Fruit fly (Drosophila melanogaster): ENCODE results near the gene Ada1-1.

The Ada1-1 gene

DNA sequence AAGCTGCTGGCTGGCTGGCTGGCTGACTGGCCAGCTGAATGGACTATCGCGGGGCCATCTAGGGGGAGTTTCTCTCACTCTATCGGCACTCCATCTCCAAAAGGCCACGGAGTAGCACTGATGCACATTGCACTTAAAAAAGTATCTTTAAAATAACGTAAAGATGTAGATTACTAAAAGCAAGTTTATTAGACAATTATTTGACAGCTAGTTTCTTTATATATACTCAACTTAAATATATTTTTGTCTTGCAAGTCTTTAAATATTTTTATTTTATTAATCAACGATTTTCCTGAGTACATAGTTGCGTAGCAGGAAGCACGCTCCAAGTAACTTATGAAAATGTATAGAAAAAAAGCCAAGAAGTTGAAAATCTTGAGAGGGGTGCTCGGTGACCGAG, 19.7 kb upstream of the Ada1-1 start:
- TF ChIP-seq pad (GFP tag; optimal IDR thresholded peaks at IDR 0.05) (no peak), tj (GFP tag; optimal IDR thresholded peaks at IDR 0.05) (no peak), Hr96 (GFP tag; optimal IDR thresholded peaks at IDR 0.05) (no peak), CG11617 (GFP tag; optimal IDR thresholded peaks at IDR 0.05) (no peak), ovo (GFP tag; optimal IDR thresholded peaks at IDR 0.05) (no peak), CG7045 (GFP tag; optimal IDR thresholded peaks at IDR 0.05) (no peak), cic (GFP tag; optimal IDR thresholded peaks at IDR 0.05) (no peak), CG33017 (tag; optimal IDR thresholded peaks at IDR 0.05) (no peak), CG12768 (GFP tag; optimal IDR thresholded peaks at IDR 0.05) (no peak), toe (GFP tag; optimal IDR thresholded peaks at IDR 0.05) (no peak), CG14711 (tag; optimal IDR thresholded peaks at IDR 0.05) (no peak), Clk (GFP tag; optimal IDR thresholded peaks at IDR 0.05) (no peak), CG7101 (tag; optimal IDR thresholded peaks at IDR 0.05) (no peak), CG1620 (GFP tag; optimal IDR thresholded peaks at IDR 0.05) (no peak), CG5204 (GFP tag; optimal IDR thresholded peaks at IDR 0.05) (no peak), kay (GFP tag; ENCODE audit: borderline replicate concordance) (no peak), Mnt (GFP tag; optimal IDR thresholded peaks at IDR 0.05) (no peak), cnc (optimal IDR thresholded peaks at IDR 0.05) (no peak)

DNA sequence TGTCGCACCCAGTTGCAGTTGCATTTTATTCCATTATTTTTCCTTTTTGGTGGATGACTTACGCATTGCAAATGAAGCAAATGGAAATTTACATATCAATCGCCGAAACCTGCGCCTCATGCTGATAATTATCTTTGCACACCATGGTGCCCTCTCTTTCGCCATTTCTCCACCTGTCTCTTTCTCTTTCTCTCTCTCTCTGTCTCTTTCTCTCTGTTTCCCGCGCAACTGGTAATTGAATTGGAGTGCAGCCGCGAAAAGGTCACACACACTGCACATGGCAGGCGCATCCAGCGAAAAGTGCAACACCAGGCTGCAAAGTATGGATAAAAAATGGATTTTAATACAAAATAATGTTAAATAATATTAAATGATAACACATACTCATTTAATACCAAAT, 18.9 kb upstream of the Ada1-1 start:
- no peak for TF ChIP-seq Clk (GFP tag; optimal IDR thresholded peaks at IDR 0.05)
- TF ChIP-seq CG33017 (tag; optimal IDR thresholded peaks at IDR 0.05): no peak
- no peak for TF ChIP-seq cic (GFP tag; optimal IDR thresholded peaks at IDR 0.05)
- TF ChIP-seq ovo (GFP tag; optimal IDR thresholded peaks at IDR 0.05): no peak
- no peak for TF ChIP-seq toe (GFP tag; optimal IDR thresholded peaks at IDR 0.05)
- no peak for TF ChIP-seq CG5204 (GFP tag; optimal IDR thresholded peaks at IDR 0.05)
- TF ChIP-seq cnc (optimal IDR thresholded peaks at IDR 0.05): no peak
- no peak for TF ChIP-seq CG7101 (tag; optimal IDR thresholded peaks at IDR 0.05)
- no peak for TF ChIP-seq bab1 (GFP tag; optimal IDR thresholded peaks at IDR 0.05)
- TF ChIP-seq CG14711 (tag; optimal IDR thresholded peaks at IDR 0.05): no peak
- TF ChIP-seq CG11617 (GFP tag; optimal IDR thresholded peaks at IDR 0.05): no peak
- TF ChIP-seq Crg-1 (GFP tag; optimal IDR thresholded peaks at IDR 0.05): no peak
- no peak for TF ChIP-seq Hr96 (GFP tag; optimal IDR thresholded peaks at IDR 0.05)
- no peak for TF ChIP-seq CG7045 (GFP tag; optimal IDR thresholded peaks at IDR 0.05)
- TF ChIP-seq Mnt (GFP tag; optimal IDR thresholded peaks at IDR 0.05): no peak
- TF ChIP-seq pad (GFP tag; optimal IDR thresholded peaks at IDR 0.05): no peak

DNA sequence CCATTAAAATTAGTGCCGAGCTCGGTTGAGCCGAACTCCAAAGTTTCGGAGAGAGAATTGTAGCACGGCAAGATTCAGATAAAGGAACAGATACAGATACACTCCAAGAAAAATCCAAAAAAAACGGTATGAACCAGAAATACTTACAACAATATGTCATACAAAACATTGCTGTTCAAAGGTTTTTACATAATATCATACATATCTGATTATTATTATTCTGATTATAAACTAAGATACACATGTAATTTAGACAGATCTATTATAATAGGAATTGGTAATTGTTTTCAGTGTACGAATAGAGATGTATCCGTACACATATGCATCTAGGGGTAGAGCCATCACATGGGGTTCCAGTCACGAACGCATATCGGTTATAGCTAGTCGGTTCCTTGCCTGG, 16.5 kb upstream of the Ada1-1 start:
- TF ChIP-seq pad (GFP tag; optimal IDR thresholded peaks at IDR 0.05) (no peak), tj (GFP tag; optimal IDR thresholded peaks at IDR 0.05) (no peak), CG33017 (tag; optimal IDR thresholded peaks at IDR 0.05) (no peak), ovo (GFP tag; optimal IDR thresholded peaks at IDR 0.05) (no peak), bab1 (GFP tag; optimal IDR thresholded peaks at IDR 0.05) (no peak), CG12768 (GFP tag; optimal IDR thresholded peaks at IDR 0.05) (no peak), CG1620 (GFP tag; optimal IDR thresholded peaks at IDR 0.05) (no peak), CG7101 (tag; optimal IDR thresholded peaks at IDR 0.05) (no peak), Hr96 (GFP tag; optimal IDR thresholded peaks at IDR 0.05) (no peak), cnc (optimal IDR thresholded peaks at IDR 0.05) (no peak), CG14711 (tag; optimal IDR thresholded peaks at IDR 0.05) (no peak), Mnt (GFP tag; optimal IDR thresholded peaks at IDR 0.05) (no peak), toe (GFP tag; optimal IDR thresholded peaks at IDR 0.05) (no peak), kay (GFP tag; ENCODE audit: borderline replicate concordance) (no peak), cic (GFP tag; optimal IDR thresholded peaks at IDR 0.05) (no peak), Clk (GFP tag; optimal IDR thresholded peaks at IDR 0.05) (no peak), CG5204 (GFP tag; optimal IDR thresholded peaks at IDR 0.05) (no peak), CG7045 (GFP tag; optimal IDR thresholded peaks at IDR 0.05) (no peak)

DNA sequence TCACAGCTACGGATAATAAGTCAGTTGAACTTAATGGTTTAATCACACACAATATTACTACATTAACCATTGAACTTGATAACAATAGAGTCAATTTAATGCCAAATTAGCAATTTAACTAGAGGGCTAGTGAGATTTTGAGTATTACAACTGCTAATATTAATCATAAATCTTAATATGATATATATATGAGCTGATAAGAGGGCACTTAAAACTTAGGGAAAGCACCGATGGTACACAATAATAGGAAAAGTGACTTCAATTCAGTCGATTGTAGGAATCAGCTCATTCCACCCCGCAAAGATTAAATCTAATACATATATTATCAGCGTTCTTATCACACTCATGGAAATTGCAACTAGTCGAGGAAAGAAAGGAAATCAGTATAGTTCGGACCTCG, 15.4 kb upstream of the Ada1-1 start, which contains the start of gene CG16965:
TSS of gene CG16965 (plus strand) at position 382 of the 400 bp plus-strand sequence.
- peak; percentile 64 for TF ChIP-seq cic (GFP tag; optimal IDR thresholded peaks at IDR 0.05)
- no peak for TF ChIP-seq CG1620 (GFP tag; optimal IDR thresholded peaks at IDR 0.05)

DNA sequence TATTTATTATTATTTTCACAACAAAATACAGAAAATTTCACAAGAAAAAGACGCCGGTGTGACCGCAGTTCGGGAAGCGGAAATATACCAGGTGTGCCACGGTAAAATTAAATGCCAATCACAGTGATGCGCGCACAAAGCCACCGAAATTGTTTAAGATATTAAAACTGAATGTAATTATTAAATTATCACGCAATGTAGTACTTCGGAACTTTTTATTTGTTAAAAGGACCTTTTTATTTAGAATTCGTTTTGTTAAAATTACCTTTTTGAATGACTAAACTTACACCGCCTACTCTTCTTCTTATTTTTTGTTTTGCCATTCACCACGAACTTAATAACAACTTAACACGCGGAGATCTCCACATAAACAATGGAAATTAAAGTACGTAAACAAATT, 8.7 kb upstream of the Ada1-1 start, which contains the start of the genes CG6686 and CG34163:
TSS of gene CG6686 (minus strand) at position 95 of the 400 bp plus-strand sequence.
TSS of gene CG34163 (plus strand) at position 326 of the 400 bp plus-strand sequence.
- TF ChIP-seq CG11617 (GFP tag; optimal IDR thresholded peaks at IDR 0.05) (peak; percentile 66), CG7045 (GFP tag; optimal IDR thresholded peaks at IDR 0.05) (no peak), ovo (GFP tag; optimal IDR thresholded peaks at IDR 0.05) (peak; percentile 7), CG5204 (GFP tag; optimal IDR thresholded peaks at IDR 0.05) (no peak), CG7101 (tag; optimal IDR thresholded peaks at IDR 0.05) (peak; percentile 48), Clk (GFP tag; optimal IDR thresholded peaks at IDR 0.05) (no peak), Mnt (GFP tag; optimal IDR thresholded peaks at IDR 0.05) (peak; percentile 91), CG14711 (tag; optimal IDR thresholded peaks at IDR 0.05) (peak; percentile 50), toe (GFP tag; optimal IDR thresholded peaks at IDR 0.05) (no peak), cic (GFP tag; optimal IDR thresholded peaks at IDR 0.05) (no peak), Crg-1 (GFP tag; optimal IDR thresholded peaks at IDR 0.05) (peak; percentile 27), Hr96 (GFP tag; optimal IDR thresholded peaks at IDR 0.05) (no peak), kay (GFP tag; ENCODE audit: borderline replicate concordance) (no peak), cnc (optimal IDR thresholded peaks at IDR 0.05) (no peak), CG1620 (GFP tag; optimal IDR thresholded peaks at IDR 0.05) (peak; percentile 64), pad (GFP tag; optimal IDR thresholded peaks at IDR 0.05) (no peak), tj (GFP tag; optimal IDR thresholded peaks at IDR 0.05) (peak; percentile 42), bab1 (GFP tag; optimal IDR thresholded peaks at IDR 0.05) (peak; percentile 76)

DNA sequence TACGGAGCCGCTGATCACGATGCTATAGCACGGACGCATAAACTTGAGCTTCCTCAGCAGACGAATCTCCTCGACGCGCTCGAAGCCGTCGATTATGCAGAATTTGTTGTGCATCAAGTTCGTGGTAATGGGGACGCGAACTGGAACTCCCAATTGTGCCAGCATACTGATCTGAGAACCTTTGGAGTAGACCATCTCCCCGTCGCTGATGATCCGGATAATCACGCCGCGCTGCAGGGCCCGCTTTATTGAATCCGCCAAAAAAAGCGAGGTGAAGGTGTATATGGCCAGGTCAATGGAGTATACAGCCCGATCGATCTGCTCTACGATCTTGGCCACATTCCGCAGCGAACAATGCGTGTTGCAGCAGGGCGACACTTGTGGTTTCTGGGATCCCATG, 7.4 kb upstream of the Ada1-1 start:
- TF ChIP-seq bab1 (GFP tag; optimal IDR thresholded peaks at IDR 0.05): no peak
- no peak for TF ChIP-seq Crg-1 (GFP tag; optimal IDR thresholded peaks at IDR 0.05)
- no peak for TF ChIP-seq toe (GFP tag; optimal IDR thresholded peaks at IDR 0.05)
- no peak for TF ChIP-seq CG11617 (GFP tag; optimal IDR thresholded peaks at IDR 0.05)
- TF ChIP-seq CG33017 (tag; optimal IDR thresholded peaks at IDR 0.05): no peak
- TF ChIP-seq cnc (optimal IDR thresholded peaks at IDR 0.05): no peak
- TF ChIP-seq ovo (GFP tag; optimal IDR thresholded peaks at IDR 0.05): no peak
- TF ChIP-seq Clk (GFP tag; optimal IDR thresholded peaks at IDR 0.05): no peak
- TF ChIP-seq CG12768 (GFP tag; optimal IDR thresholded peaks at IDR 0.05): no peak
- TF ChIP-seq CG7045 (GFP tag; optimal IDR thresholded peaks at IDR 0.05): no peak
- TF ChIP-seq CG5204 (GFP tag; optimal IDR thresholded peaks at IDR 0.05): no peak
- no peak for TF ChIP-seq CG14711 (tag; optimal IDR thresholded peaks at IDR 0.05)
- TF ChIP-seq pad (GFP tag; optimal IDR thresholded peaks at IDR 0.05): no peak
- TF ChIP-seq CG1620 (GFP tag; optimal IDR thresholded peaks at IDR 0.05): no peak
- TF ChIP-seq CG7101 (tag; optimal IDR thresholded peaks at IDR 0.05): no peak
